Fruit fly (Drosophila melanogaster) whole organism, wandering third instar larva: Measurements from ENCODE around the gene CAH6.

Experiments
- Abd-B ChIP-seq: fragments of >200 bp; optimal IDR thresholded peaks from 2 replicates; lab custom pipeline; 2017; ENCODE audit warnings: missing biosample characterization, missing genetic modification characterization
- CG32264 ChIP-seq: fragments of 200-800 bp; sonication (Bioruptor generic); optimal IDR thresholded peaks from 2 replicates; lab custom pipeline; 2016; ENCODE audit warnings: missing biosample characterization, missing genetic modification characterization
- CG9705 ChIP-seq: fragments of 200-800 bp; sonication (Bioruptor generic); optimal IDR thresholded peaks from 2 replicates; lab custom pipeline; 2018; ENCODE audit warnings: missing biosample characterization, mild to moderate bottlenecking, missing genetic modification characterization
- Dfd ChIP-seq: fragments of >200 bp; optimal IDR thresholded peaks from 2 replicates; lab custom pipeline; 2017; ENCODE audit warnings: missing biosample characterization, missing genetic modification characterization
- Dif ChIP-seq: fragments of 200-275, 200-300 bp; sonication (Bioruptor generic); optimal IDR thresholded peaks from 2 replicates; lab custom pipeline; 2018; ENCODE audit warnings: missing biosample characterization, missing genetic modification characterization; ENCODE audit not compliant: partially characterized antibody
- GATAd ChIP-seq: sonication (Bioruptor generic); optimal IDR thresholded peaks from 2 replicates; lab custom pipeline; 2016; ENCODE audit warnings: missing biosample characterization, missing genetic modification characterization
- HLH106 ChIP-seq: fragments of 200-800 bp; optimal IDR thresholded peaks from 3 replicates; lab custom pipeline; 2019; ENCODE audit warnings: missing biosample characterization, mild to moderate bottlenecking, missing genetic modification characterization, moderate library complexity
- Hnf4 ChIP-seq: fragments of 200-800 bp; sonication (Bioruptor generic); optimal IDR thresholded peaks from 2 replicates; lab custom pipeline; 2016; ENCODE audit warnings: missing biosample characterization, mild to moderate bottlenecking, missing genetic modification characterization
- Hr78 ChIP-seq: fragments of >200 bp; optimal IDR thresholded peaks from 2 replicates; lab custom pipeline; 2017; ENCODE audit warnings: missing biosample characterization, missing genetic modification characterization
- Hr83 ChIP-seq: fragments of 200-300 bp; sonication (Bioruptor generic); optimal IDR thresholded peaks from 2 replicates; lab custom pipeline; 2016; ENCODE audit warnings: missing biosample characterization, mild to moderate bottlenecking, missing genetic modification characterization, moderate library complexity; ENCODE audit not compliant: poor library complexity, severe bottlenecking
- Mio ChIP-seq: sonication (Bioruptor generic); optimal IDR thresholded peaks from 2 replicates; lab custom pipeline; 2016; ENCODE audit warnings: missing biosample characterization, missing genetic modification characterization
- Myc ChIP-seq: fragments of >200 bp; optimal IDR thresholded peaks from 2 replicates; lab custom pipeline; 2017
- N ChIP-seq: fragments of >200 bp; optimal IDR thresholded peaks from 2 replicates; lab custom pipeline; 2018; ENCODE audit warnings: missing biosample characterization, missing external identifiers, missing genetic modification characterization
- OdsH ChIP-seq: fragments of 200-800 bp; sonication (Bioruptor generic); optimal IDR thresholded peaks from 2 replicates; lab custom pipeline; 2016; ENCODE audit warnings: missing biosample characterization, mild to moderate bottlenecking, missing genetic modification characterization
- Rel ChIP-seq, 2 experiments: fragments of 200-800 bp; sonication (Bioruptor generic) in 1 of 2; optimal IDR thresholded peaks; 2 replicates in 1 of 2; 3 replicates in 1 of 2; lab custom pipeline; 2016 to 2019; ENCODE audit warnings: mild to moderate bottlenecking in 2 of 2, missing biosample characterization in 2 of 2, missing genetic modification characterization in 2 of 2, moderate library complexity in 1 of 2
- Sp1 ChIP-seq: fragments of 200-800 bp; sonication (Bioruptor generic); optimal IDR thresholded peaks from 3 replicates; lab custom pipeline; 2019; ENCODE audit warnings: missing biosample characterization, mild to moderate bottlenecking, missing genetic modification characterization, moderate library complexity
- Vsx2 ChIP-seq: fragments of 200-300, 225-300 bp; sonication (Bioruptor generic); optimal IDR thresholded peaks from 2 replicates; lab custom pipeline; 2018; ENCODE audit warnings: missing biosample characterization, missing genetic modification characterization; ENCODE audit not compliant: partially characterized antibody
- br ChIP-seq: fragments of 200-800 bp; sonication (Bioruptor generic); optimal IDR thresholded peaks from 2 replicates; lab custom pipeline; 2016; ENCODE audit warnings: missing biosample characterization, missing genetic modification characterization
- brk ChIP-seq: fragments of 200-800 bp; sonication (Bioruptor generic); optimal IDR thresholded peaks from 2 replicates; lab custom pipeline; 2016; ENCODE audit warnings: missing biosample characterization, mild to moderate bottlenecking, missing genetic modification characterization
- dl ChIP-seq, 2 experiments: fragments of 175-275, 200-275 bp in 1 of 2; fragments of 200-275 bp in 1 of 2; sonication (Bioruptor generic); optimal IDR thresholded peaks; lab custom pipeline; 2018; ENCODE audit warnings: mild to moderate bottlenecking in 2 of 2, missing biosample characterization in 2 of 2, missing genetic modification characterization in 2 of 2, moderate library complexity in 2 of 2; ENCODE audit not compliant: partially characterized antibody in 2 of 2, insufficient read depth in 1 of 2
- dmrt93B ChIP-seq: fragments of 200-800 bp; sonication (Bioruptor generic); optimal IDR thresholded peaks from 2 replicates; lab custom pipeline; 2018; ENCODE audit warnings: missing biosample characterization, mild to moderate bottlenecking, missing genetic modification characterization
- dsf ChIP-seq: sonication (Bioruptor generic); optimal IDR thresholded peaks from 2 replicates; lab custom pipeline; 2016; ENCODE audit warnings: missing biosample characterization, missing genetic modification characterization, borderline replicate concordance
- ey ChIP-seq: fragments of 200-800 bp; sonication (Bioruptor generic); optimal IDR thresholded peaks from 2 replicates; lab custom pipeline; 2016; ENCODE audit warnings: missing biosample characterization, missing genetic modification characterization
- foxo ChIP-seq, 2 experiments: fragments of 200-800 bp; sonication (Bioruptor generic); optimal IDR thresholded peaks; 2 replicates in 1 of 2; 3 replicates in 1 of 2; lab custom pipeline; 2016 to 2017; ENCODE audit warnings: missing biosample characterization in 2 of 2, missing genetic modification characterization in 2 of 2
- fru ChIP-seq: fragments of 200-800 bp; sonication (Bioruptor generic); optimal IDR thresholded peaks from 3 replicates; lab custom pipeline; 2016; ENCODE audit warnings: missing biosample characterization, mild to moderate bottlenecking, missing genetic modification characterization
- h ChIP-seq: fragments of 200-800 bp; sonication (Bioruptor generic); optimal IDR thresholded peaks from 3 replicates; lab custom pipeline; 2016; ENCODE audit warnings: missing biosample characterization, mild to moderate bottlenecking, missing genetic modification characterization
- jim ChIP-seq: fragments of 175-275, 200-325 bp; sonication (Bioruptor generic); optimal IDR thresholded peaks from 2 replicates; lab custom pipeline; 2016; ENCODE audit warnings: missing biosample characterization, mild to moderate bottlenecking, missing genetic modification characterization
- lola ChIP-seq: fragments of >200 bp; optimal IDR thresholded peaks from 2 replicates; lab custom pipeline; 2017; ENCODE audit warnings: missing biosample characterization, missing genetic modification characterization
- pan ChIP-seq: fragments of >200 bp; optimal IDR thresholded peaks from 2 replicates; lab custom pipeline; 2017
- psq ChIP-seq: fragments of 200-800 bp; sonication (Bioruptor generic); optimal IDR thresholded peaks from 3 replicates; lab custom pipeline; 2017; ENCODE audit warnings: missing biosample characterization, mild to moderate bottlenecking, missing genetic modification characterization, moderate library complexity
- rgr ChIP-seq: fragments of 200-800 bp; sonication (Bioruptor generic); optimal IDR thresholded peaks from 3 replicates; lab custom pipeline; 2016; ENCODE audit warnings: missing biosample characterization, mild to moderate bottlenecking, missing genetic modification characterization
- sage ChIP-seq: fragments of 200-800 bp; sonication (Bioruptor generic); optimal IDR thresholded peaks from 2 replicates; lab custom pipeline; 2016; ENCODE audit warnings: missing biosample characterization, mild to moderate bottlenecking, missing genetic modification characterization
- sv ChIP-seq: fragments of 200-800 bp; sonication (Bioruptor generic); optimal IDR thresholded peaks from 3 replicates; lab custom pipeline; 2016; ENCODE audit warnings: missing biosample characterization, missing genetic modification characterization
- usp ChIP-seq: fragments of >200 bp; optimal IDR thresholded peaks from 2 replicates; lab custom pipeline; 2017; ENCODE audit warnings: missing biosample characterization, missing genetic modification characterization
- woc ChIP-seq: sonication (Bioruptor generic); optimal IDR thresholded peaks from 2 replicates; lab custom pipeline; 2016; ENCODE audit warnings: missing biosample characterization, mild to moderate bottlenecking, missing genetic modification characterization

The CAH6 gene

DNA sequence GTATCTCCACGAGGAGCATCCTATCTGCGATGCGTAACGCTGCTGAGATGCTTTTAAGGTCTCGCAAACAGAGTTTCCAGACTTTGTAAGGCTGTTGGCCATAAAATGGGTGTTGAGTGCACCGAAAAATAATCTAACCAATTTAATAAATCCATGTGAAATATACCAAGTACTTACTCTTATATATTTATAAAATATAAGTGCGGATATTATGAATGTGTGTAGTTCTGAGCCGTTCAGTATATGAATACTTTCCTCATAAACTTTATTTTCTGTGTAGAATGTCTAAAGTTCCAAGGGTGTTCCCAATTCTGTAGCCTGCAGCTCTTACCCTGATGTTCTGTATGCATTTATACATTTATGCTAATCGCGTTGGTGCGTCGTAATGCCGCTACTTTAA is 28.4 kb downstream of the CAH6 start:
- TF ChIP-seq sage (GFP tag; lab: Kevin White, UChicago): no peak
- TF ChIP-seq sv: no peak
- TF ChIP-seq Myc: no peak

DNA sequence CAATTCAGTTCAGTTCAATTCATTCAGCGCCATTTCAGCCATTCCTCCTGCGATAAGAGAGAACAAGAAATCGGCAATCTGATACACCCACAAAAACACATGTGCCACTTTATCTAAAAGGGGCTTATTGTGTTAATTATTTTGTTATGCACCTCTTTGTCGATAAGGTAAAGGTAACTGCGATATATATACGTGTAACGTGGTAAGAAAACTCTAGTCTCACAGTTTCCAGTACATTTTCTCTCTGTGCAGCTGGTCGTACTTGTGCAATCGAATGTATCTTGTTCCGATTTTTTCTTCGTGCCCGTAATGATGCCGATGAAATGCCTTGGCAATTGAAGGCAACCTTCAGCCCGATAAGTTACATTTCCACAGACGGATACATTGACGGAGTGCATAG is 30.1 kb downstream of the CAH6 start:
- no peak for TF ChIP-seq usp (GFP tag; lab: Kevin White, UChicago)
- no peak for TF ChIP-seq Sp1 (GFP tag; lab: Kevin White, UChicago)
- TF ChIP-seq dsf (GFP tag; lab: Kevin White, UChicago): no peak
- no peak for TF ChIP-seq dl (GFP tag; optimal IDR thresholded peaks at IDR 0.05; lab: Kevin White, UChicago; ENCODE audit: insufficient read depth in 1 of 2, partially characterized antibody in 2 of 2)
- TF ChIP-seq br (GFP tag; lab: Kevin White, UChicago): peak; percentile 1
- peak in 1 of 2 experiments; percentile 11 for TF ChIP-seq foxo (GFP tag; optimal IDR thresholded peaks at IDR 0.05; lab: Kevin White, UChicago)
- no peak for TF ChIP-seq OdsH (GFP tag; lab: Kevin White, UChicago)
- peak; percentile 22 for TF ChIP-seq h (GFP tag; lab: Kevin White, UChicago)
- TF ChIP-seq, all 38 proteins: peak for 3

DNA sequence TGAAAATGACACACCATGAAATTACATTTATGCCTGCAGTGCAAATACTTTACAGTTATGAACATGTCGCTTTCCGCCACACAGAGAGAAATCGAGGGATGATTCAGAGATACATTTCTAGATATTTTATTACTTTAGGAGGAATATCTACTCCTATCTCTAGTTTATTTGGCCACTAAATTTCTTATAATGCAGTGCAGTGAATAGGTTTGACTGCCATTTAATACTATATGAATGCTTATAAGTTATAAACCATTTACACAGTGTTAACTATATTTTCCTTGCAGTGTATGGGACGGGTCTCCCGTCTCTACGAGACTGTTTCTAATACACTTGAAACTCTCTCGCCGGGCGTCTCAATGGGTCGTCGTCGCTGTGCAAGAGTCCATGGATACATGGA is 32.8 kb downstream of the CAH6 start:
- TF ChIP-seq h (GFP tag; lab: Kevin White, UChicago): no peak
- no peak for TF ChIP-seq N
- TF ChIP-seq Myc: no peak
- no peak for TF ChIP-seq dl (GFP tag; optimal IDR thresholded peaks at IDR 0.05; lab: Kevin White, UChicago; ENCODE audit: insufficient read depth in 1 of 2, partially characterized antibody in 2 of 2)
- TF ChIP-seq Vsx2: no peak
- TF ChIP-seq Rel (GFP tag; optimal IDR thresholded peaks at IDR 0.05; lab: Kevin White, UChicago): no peak
- no peak for TF ChIP-seq Rel (tag; optimal IDR thresholded peaks at IDR 0.05; lab: Kevin White, UChicago)

DNA sequence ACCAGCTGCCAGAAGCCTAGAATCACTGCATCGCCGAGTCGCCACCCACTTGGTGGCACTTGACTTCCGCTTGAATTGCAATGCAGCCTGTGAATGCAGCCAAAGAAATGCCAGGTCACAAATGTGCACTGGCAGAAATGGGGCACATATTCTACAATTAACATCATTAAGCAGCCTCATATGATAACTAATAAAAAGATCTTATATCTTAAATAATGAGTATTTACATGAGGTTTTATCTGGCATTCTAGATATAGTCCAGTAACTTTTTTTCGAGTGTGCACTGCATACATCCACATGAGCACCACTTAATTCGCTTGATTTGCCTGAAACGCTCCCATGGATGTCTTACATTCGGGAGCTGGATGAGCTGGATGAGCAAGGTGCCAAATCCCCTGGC is 38.3 kb downstream of the CAH6 start:
- no peak for TF ChIP-seq Dfd
- no peak for TF ChIP-seq lola (GFP tag; lab: Kevin White, UChicago)
- TF ChIP-seq woc (GFP tag; lab: Kevin White, UChicago): no peak
- no peak for TF ChIP-seq Mio (GFP tag; lab: Kevin White, UChicago)
- TF ChIP-seq dl (GFP tag; optimal IDR thresholded peaks at IDR 0.05; lab: Kevin White, UChicago; ENCODE audit: insufficient read depth in 1 of 2, partially characterized antibody in 2 of 2): no peak
- no peak for TF ChIP-seq jim (GFP tag; lab: Kevin White, UChicago)
- TF ChIP-seq Myc: no peak
- TF ChIP-seq Hr78 (GFP tag; lab: Kevin White, UChicago): no peak
- TF ChIP-seq CG9705 (GFP tag; lab: Kevin White, UChicago): no peak
- TF ChIP-seq CG32264: no peak
- TF ChIP-seq Vsx2: no peak
- no peak for TF ChIP-seq pan (lab: Kevin White, UChicago)
- TF ChIP-seq OdsH (GFP tag; lab: Kevin White, UChicago): peak; percentile 22
- TF ChIP-seq ey (GFP tag; lab: Kevin White, UChicago): peak; percentile 17
- no peak for TF ChIP-seq Hr83
- peak; percentile 21 for TF ChIP-seq rgr
- TF ChIP-seq N: no peak
- TF ChIP-seq HLH106: peak; percentile 41
- TF ChIP-seq dmrt93B (GFP tag; lab: Kevin White, UChicago): no peak
- TF ChIP-seq fru (GFP tag; lab: Kevin White, UChicago): peak; percentile 8
- no peak for TF ChIP-seq brk (GFP tag; lab: Kevin White, UChicago)
- TF ChIP-seq foxo (GFP tag; optimal IDR thresholded peaks at IDR 0.05; lab: Kevin White, UChicago): peak in 1 of 2 experiments; percentile 3
- no peak for TF ChIP-seq GATAd (GFP tag; lab: Kevin White, UChicago)
- no peak for TF ChIP-seq Abd-B (GFP tag; lab: Kevin White, UChicago)
- no peak for TF ChIP-seq psq (GFP tag; lab: Kevin White, UChicago)
- no peak for TF ChIP-seq usp (GFP tag; lab: Kevin White, UChicago)
- TF ChIP-seq sv: no peak
- no peak for TF ChIP-seq Dif (GFP tag; lab: Kevin White, UChicago)
- TF ChIP-seq Sp1 (GFP tag; lab: Kevin White, UChicago): no peak
- TF ChIP-seq Hnf4: no peak
